Fruit fly (Drosophila melanogaster) whole organism: ENCODE measurements around the gene Bre1.

Experiments used
- CG8478 ChIP-seq: fragments of >200 bp; optimal IDR thresholded peaks from 2 replicates; lab custom pipeline; 2018; ENCODE audit warnings: inconsistent platforms
- Dll ChIP-seq: fragments of >200 bp; optimal IDR thresholded peaks from 2 replicates; lab custom pipeline; 2017
- EcR ChIP-seq, 2 experiments: fragments of >200 bp; optimal IDR thresholded peaks; 2 replicates each; lab custom pipeline; 2017; ENCODE audit warnings: missing biosample characterization in 2 of 2, missing genetic modification characterization in 2 of 2, missing genetic modification reagents in 2 of 2
- pan ChIP-seq: fragments of >200 bp; optimal IDR thresholded peaks from 2 replicates; lab custom pipeline; 2017
- psq ChIP-seq: fragments of >200 bp; optimal IDR thresholded peaks from 2 replicates; lab custom pipeline; 2017
- usp ChIP-seq: fragments of >200 bp; optimal IDR thresholded peaks from 2 replicates; lab custom pipeline; 2017; ENCODE audit warnings: missing biosample characterization, missing genetic modification characterization, mixed read lengths

dm6 chr3L:5789663-5790062, 4.3 kb downstream of the Bre1 start:
- TF ChIP-seq usp (GFP tag; lab: Kevin White, UChicago) (no peak), EcR (GFP tag; optimal IDR thresholded peaks at IDR 0.05; lab: Kevin White, UChicago) (no peak), Dll (lab: Kevin White, UChicago) (no peak), pan (lab: Kevin White, UChicago) (no peak), psq (lab: Kevin White, UChicago) (no peak), CG8478 (lab: Kevin White, UChicago) (no peak)
